Fruit fly (Drosophila melanogaster) whole organism, embryonic: ENCODE results near the gene Rhp.

Experiments used
- Atf6 ChIP-seq: fragments of 200-800 bp; sonication (Bioruptor generic); IDR thresholded peaks from 2 replicates; pipeline ENCODE4 v1.3.6; 2022; ENCODE audit warnings: missing biosample characterization, missing genetic modification characterization
- CG10431 ChIP-seq: fragments of 200-800 bp; sonication (Bioruptor generic); optimal IDR thresholded peaks from 3 replicates; lab custom pipeline; 2018; ENCODE audit warnings: missing biosample characterization, mild to moderate bottlenecking, missing genetic modification characterization
- CG12391 ChIP-seq: fragments of 200-800 bp; sonication (Bioruptor generic); optimal IDR thresholded peaks from 3 replicates; lab custom pipeline; 2018; ENCODE audit warnings: missing biosample characterization, mild to moderate bottlenecking, missing genetic modification characterization, moderate library complexity
- CG13287 ChIP-seq: fragments of 200-800 bp; sonication (Bioruptor generic); IDR thresholded peaks from 2 replicates; pipeline ENCODE4 v1.3.6; 2022; ENCODE audit warnings: missing biosample characterization, missing genetic modification characterization; ENCODE audit not compliant: partially characterized antibody
- CG17385 ChIP-seq: fragments of 200-800 bp; sonication (Bioruptor generic); optimal IDR thresholded peaks from 3 replicates; lab custom pipeline; 2018; ENCODE audit warnings: missing biosample characterization, mild to moderate bottlenecking, missing genetic modification characterization
- CG18599 ChIP-seq: fragments of 200-800 bp; sonication (Bioruptor generic); optimal IDR thresholded peaks from 3 replicates; lab custom pipeline; 2017; ENCODE audit warnings: missing biosample characterization, missing genetic modification characterization, mild to moderate bottlenecking, moderate library complexity, missing genetic modification reagents
- CG32532 ChIP-seq: fragments of 200-800 bp; sonication (Bioruptor generic); IDR thresholded peaks from 2 replicates; pipeline ENCODE4 v1.3.6; 2022; ENCODE audit warnings: missing biosample characterization, missing genetic modification characterization
- CG32767 ChIP-seq: fragments of 200-800 bp; sonication (Bioruptor generic); IDR thresholded peaks from 2 replicates; pipeline ENCODE4 v1.3.6; 2022; ENCODE audit warnings: missing biosample characterization, missing genetic modification characterization
- CG4730 ChIP-seq: fragments of 200-800 bp; sonication (Bioruptor generic); IDR thresholded peaks from 2 replicates; pipeline ENCODE4 v1.3.6; 2022; ENCODE audit warnings: missing biosample characterization, missing genetic modification characterization
- CG5245 ChIP-seq: fragments of 200-800 bp; sonication (Bioruptor generic); optimal IDR thresholded peaks from 3 replicates; lab custom pipeline; 2016; ENCODE audit warnings: missing biosample characterization, missing genetic modification characterization
- CG6175 ChIP-seq: fragments of 200-800 bp; sonication (Bioruptor generic); IDR thresholded peaks from 3 replicates; pipeline ENCODE4 v1.3.6; 2022; ENCODE audit warnings: missing biosample characterization, missing genetic modification characterization
- CG6765 ChIP-seq: fragments of 200-800 bp; sonication (Bioruptor generic); optimal IDR thresholded peaks from 3 replicates; lab custom pipeline; 2017; ENCODE audit warnings: missing biosample characterization, mild to moderate bottlenecking, missing genetic modification characterization
- CG7928 ChIP-seq: fragments of 200-800 bp; sonication (Bioruptor generic); optimal IDR thresholded peaks from 2 replicates; lab custom pipeline; 2017; ENCODE audit warnings: missing biosample characterization, mild to moderate bottlenecking, missing genetic modification characterization
- CG8478 ChIP-seq: fragments of >200 bp; optimal IDR thresholded peaks from 2 replicates; lab custom pipeline; 2018
- CG8924 ChIP-seq: fragments of 200-800 bp; optimal IDR thresholded peaks from 3 replicates; lab custom pipeline; 2019; ENCODE audit warnings: missing biosample characterization, mild to moderate bottlenecking, missing genetic modification characterization, moderate library complexity
- Dbx ChIP-seq: fragments of 200-800 bp; sonication (Bioruptor generic); IDR thresholded peaks from 3 replicates; pipeline ENCODE4 v1.3.6; 2022; ENCODE audit warnings: missing biosample characterization, missing genetic modification characterization
- Deaf1 ChIP-seq: fragments of 200-800 bp; optimal IDR thresholded peaks from 3 replicates; lab custom pipeline; 2019; ENCODE audit warnings: missing biosample characterization, mild to moderate bottlenecking, missing genetic modification characterization, moderate library complexity
- Dfd ChIP-seq, 2 experiments: fragments of >200 bp; optimal IDR thresholded peaks; 2 replicates each; lab custom pipeline; 2017; ENCODE audit warnings: missing biosample characterization in 2 of 2, missing genetic modification characterization in 2 of 2
- Doc2 ChIP-seq: fragments of 200-800 bp; sonication (Bioruptor generic); IDR thresholded peaks from 2 replicates; pipeline ENCODE4 v1.3.6; 2022; ENCODE audit warnings: missing biosample characterization, missing genetic modification characterization
- Eip74EF ChIP-seq, 2 experiments: fragments of 200-800 bp in 1 of 2; fragments of >200 bp in 1 of 2; sonication (Bioruptor generic) in 1 of 2; optimal IDR thresholded peaks; 2 replicates each; lab custom pipeline; 2017 to 2019; ENCODE audit warnings: missing biosample characterization in 2 of 2, missing genetic modification characterization in 2 of 2, mild to moderate bottlenecking in 1 of 2, moderate library complexity in 1 of 2
- H15 ChIP-seq: fragments of 200-800 bp; sonication (Bioruptor generic); IDR thresholded peaks from 3 replicates; pipeline ENCODE4 v1.3.6; 2022; ENCODE audit warnings: missing biosample characterization, missing genetic modification characterization
- HLH3B ChIP-seq: fragments of 200-800 bp; sonication (Bioruptor generic); IDR thresholded peaks from 2 replicates; pipeline ENCODE4 v1.3.6; 2022; ENCODE audit warnings: missing biosample characterization, missing genetic modification characterization
- HLHmδ ChIP-seq: fragments of 200-800 bp; sonication (Bioruptor generic); optimal IDR thresholded peaks from 2 replicates; lab custom pipeline; 2018; ENCODE audit warnings: missing biosample characterization, mild to moderate bottlenecking, missing genetic modification characterization, moderate library complexity
- Hr39 ChIP-seq: fragments of >200 bp; optimal IDR thresholded peaks from 2 replicates; lab custom pipeline; 2017
- Lim3 ChIP-seq: fragments of 200-800 bp; sonication (Bioruptor generic); IDR thresholded peaks from 2 replicates; pipeline ENCODE4 v1.3.6; 2022; ENCODE audit warnings: missing biosample characterization, missing genetic modification characterization
- Nf-YC ChIP-seq: fragments of 200-800 bp; optimal IDR thresholded peaks from 3 replicates; lab custom pipeline; 2019; ENCODE audit warnings: missing biosample characterization, mild to moderate bottlenecking, missing genetic modification characterization, moderate library complexity
- Sry-β ChIP-seq: fragments of 200-800 bp; sonication (Bioruptor generic); optimal IDR thresholded peaks from 2 replicates; lab custom pipeline; 2018; ENCODE audit warnings: missing biosample characterization, mild to moderate bottlenecking, missing genetic modification characterization, moderate library complexity
- TFAM ChIP-seq: fragments of 200-800 bp; sonication (Bioruptor generic); optimal IDR thresholded peaks from 2 replicates; lab custom pipeline; 2017; ENCODE audit warnings: missing biosample characterization, missing genetic modification characterization, inconsistent platforms
- YL-1 ChIP-seq: fragments of 200-800 bp; sonication (Bioruptor generic); optimal IDR thresholded peaks from 3 replicates; lab custom pipeline; 2017; ENCODE audit warnings: missing biosample characterization, mild to moderate bottlenecking, missing genetic modification characterization
- ac ChIP-seq: fragments of 200-800 bp; sonication (Bioruptor generic); optimal IDR thresholded peaks from 3 replicates; lab custom pipeline; 2017; ENCODE audit warnings: missing biosample characterization, mild to moderate bottlenecking, missing genetic modification characterization
- cg ChIP-seq: fragments of 200-800 bp; sonication (Bioruptor generic); optimal IDR thresholded peaks from 3 replicates; lab custom pipeline; 2019; ENCODE audit warnings: missing biosample characterization, mild to moderate bottlenecking, missing genetic modification characterization, moderate library complexity
- chinmo ChIP-seq: fragments of 200-800 bp; sonication (Bioruptor generic); IDR thresholded peaks from 4 replicates; pipeline ENCODE4 v1.3.6; 2022; ENCODE audit warnings: missing biosample characterization, missing genetic modification characterization; ENCODE audit not compliant: partially characterized antibody
- eve ChIP-seq, 2 experiments: fragments of >200 bp; optimal IDR thresholded peaks; 2 replicates each; lab custom pipeline; 2017; ENCODE audit warnings: missing biosample characterization in 2 of 2, missing genetic modification characterization in 2 of 2
- exex ChIP-seq: fragments of 200-800 bp; sonication (Bioruptor generic); optimal IDR thresholded peaks from 4 replicates; lab custom pipeline; 2018; ENCODE audit warnings: missing biosample characterization, mild to moderate bottlenecking, missing genetic modification characterization, moderate library complexity
- gcm ChIP-seq: fragments of 200-800 bp; sonication (Bioruptor generic); optimal IDR thresholded peaks from 2 replicates; lab custom pipeline; 2019; ENCODE audit warnings: missing biosample characterization, mild to moderate bottlenecking, missing genetic modification characterization, moderate library complexity
- hth ChIP-seq: fragments of >200 bp; optimal IDR thresholded peaks from 2 replicates; lab custom pipeline; 2017; ENCODE audit warnings: inconsistent platforms
- insv ChIP-seq, 2 experiments: fragments of 200-800 bp; sonication (Bioruptor generic); optimal IDR thresholded peaks; 3 replicates each; lab custom pipeline; 2016 to 2018; ENCODE audit warnings: missing biosample characterization in 2 of 2, missing genetic modification characterization in 2 of 2
- inv ChIP-seq: fragments of 200-800 bp; sonication (Bioruptor generic); IDR thresholded peaks from 2 replicates; pipeline ENCODE4 v1.3.6; 2022; ENCODE audit warnings: missing biosample characterization, missing genetic modification characterization; ENCODE audit not compliant: partially characterized antibody
- nom ChIP-seq: fragments of 200-800 bp; sonication (Bioruptor generic); optimal IDR thresholded peaks from 2 replicates; lab custom pipeline; 2017; ENCODE audit warnings: missing biosample characterization, missing genetic modification characterization, mild to moderate bottlenecking, moderate library complexity, missing genetic modification reagents
- p53 ChIP-seq: fragments of 200-800 bp; sonication (Bioruptor generic); optimal IDR thresholded peaks from 2 replicates; lab custom pipeline; 2016; ENCODE audit warnings: missing biosample characterization, missing genetic modification characterization
- pfk ChIP-seq: fragments of 200-800 bp; sonication (Bioruptor generic); optimal IDR thresholded peaks from 2 replicates; lab custom pipeline; 2018; ENCODE audit warnings: missing biosample characterization, mild to moderate bottlenecking, missing genetic modification characterization, moderate library complexity
- pho ChIP-seq: fragments of 200-800 bp; sonication (Bioruptor generic); optimal IDR thresholded peaks from 2 replicates; lab custom pipeline; 2016; ENCODE audit warnings: missing biosample characterization, missing genetic modification characterization
- prd ChIP-seq, 3 experiments: fragments of >200 bp in 2 of 3; fragments of 200-800 bp in 1 of 3; sonication (Bioruptor generic) in 1 of 3; optimal IDR thresholded peaks in 2 of 3; IDR thresholded peaks in 1 of 3; 2 replicates in 2 of 3; 3 replicates in 1 of 3; pipeline versions ENCODE4 v1.3.6 to Lab custom; 2017 to 2022; ENCODE audit warnings: missing biosample characterization in 1 of 3, missing genetic modification characterization in 1 of 3
- rib ChIP-seq: fragments of 200-800 bp; sonication (Bioruptor generic); IDR thresholded peaks from 2 replicates; pipeline ENCODE4 v1.3.6; 2022; ENCODE audit warnings: missing biosample characterization, missing genetic modification characterization
- sens ChIP-seq: fragments of 200-800 bp; sonication (Bioruptor generic); peaks from one replicate; lab custom pipeline; 2016; ENCODE audit warnings: missing biosample characterization, missing genetic modification characterization
- so ChIP-seq: fragments of 200-800 bp; sonication (Bioruptor generic); IDR thresholded peaks from 3 replicates; pipeline ENCODE4 v1.3.6; 2022; ENCODE audit warnings: missing biosample characterization, missing genetic modification characterization
- toy ChIP-seq: fragments of 200-800 bp; sonication (Bioruptor generic); IDR thresholded peaks from 2 replicates; pipeline ENCODE4 v1.3.6; 2022; ENCODE audit warnings: missing biosample characterization, missing genetic modification characterization
- yki ChIP-seq: fragments of >200 bp; optimal IDR thresholded peaks from 3 replicates; lab custom pipeline; 2018
- zen2 ChIP-seq: fragments of 200-800 bp; sonication (Bioruptor generic); IDR thresholded peaks from 3 replicates; pipeline ENCODE4 v1.3.6; 2022; ENCODE audit warnings: missing biosample characterization, missing genetic modification characterization; ENCODE audit not compliant: partially characterized antibody

The Rhp gene

DNA sequence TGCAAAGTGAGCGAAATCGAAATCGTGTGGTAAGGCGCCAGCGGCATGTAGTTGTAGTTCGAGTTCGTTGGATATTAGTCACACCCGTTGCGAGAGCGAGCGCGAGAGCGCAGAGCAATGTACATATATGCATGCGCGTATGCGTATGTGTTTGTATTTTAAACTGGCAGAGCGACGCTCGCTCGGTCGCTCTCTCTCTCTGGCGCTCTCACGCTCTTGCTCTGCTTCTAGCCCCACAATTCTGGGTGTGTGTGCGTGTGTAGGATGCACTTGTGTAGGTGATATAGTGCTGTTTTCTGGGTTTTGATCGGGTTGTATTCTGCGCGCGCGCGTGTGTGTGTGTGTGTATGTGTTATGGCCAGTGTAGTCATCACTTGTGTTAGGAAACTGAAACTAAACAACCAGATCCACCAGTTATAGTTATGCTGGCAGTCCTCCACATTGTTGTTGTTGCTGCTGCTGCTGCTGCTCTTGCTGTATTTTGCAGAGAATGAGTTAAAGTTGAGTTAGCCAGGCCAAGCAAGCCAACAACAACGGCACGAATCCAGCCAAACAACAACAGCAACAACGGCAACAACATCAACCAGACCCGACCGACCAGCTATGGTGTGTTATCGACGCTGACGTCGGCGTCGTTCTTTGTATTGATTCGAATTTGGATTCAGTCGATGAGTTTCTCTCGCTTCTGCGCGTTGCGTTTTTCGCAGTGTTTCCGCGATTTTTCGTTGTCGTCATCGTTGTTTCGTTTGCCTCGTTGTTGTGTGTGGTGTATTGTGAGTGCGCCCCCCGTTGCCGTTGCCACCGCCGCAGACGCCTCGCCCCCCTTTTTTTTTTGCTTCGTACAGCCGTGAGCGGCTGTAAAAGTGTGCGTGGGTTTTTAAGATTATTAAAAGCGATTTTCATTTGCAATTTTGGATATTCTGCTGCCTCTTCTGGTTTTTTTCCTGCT, 23.2 kb downstream of the Rhp start (continued):
- peak; percentile 98 for TF ChIP-seq yki (lab: Kevin White, UChicago)
- TF ChIP-seq CG18599 (GFP tag; lab: Kevin White, UChicago) = peak; percentile 10
- no peak for TF ChIP-seq CG7928
- no peak; the same call in 1 of the 2 replicates for TF ChIP-seq inv (GFP tag; lab: Robert Waterston, UW)
- TF ChIP-seq CG32532 = peak; percentile 62; the same call in 1 of the 2 replicates
- peak; percentile 46; the same call in 1 of the 3 replicates for TF ChIP-seq Dbx (GFP tag; lab: Robert Waterston, UW)
- peak; percentile 9 for TF ChIP-seq HLHmδ (GFP tag; lab: Kevin White, UChicago)
- TF ChIP-seq gcm (GFP tag; lab: Kevin White, UChicago) = peak; percentile 19
- no peak for TF ChIP-seq CG12391 (tag; lab: Kevin White, UChicago)
- peak; percentile 70 for TF ChIP-seq CG17385 (GFP tag; lab: Kevin White, UChicago)
- TF ChIP-seq prd (optimal IDR thresholded peaks at IDR 0.05; lab: Kevin White, UChicago) = no peak
- 0 out of 3 replicates have a peak, but pooled peaks have one; percentile 16 for TF ChIP-seq prd (GFP tag; IDR thresholded peaks at IDR 0.05; lab: Robert Waterston, UW)
- TF ChIP-seq CG6765 (GFP tag; lab: Kevin White, UChicago) = peak; percentile 56
- peak; percentile 95 for TF ChIP-seq CG6175 (GFP tag; lab: Robert Waterston, UW)
- TF ChIP-seq HLH3B = peak; percentile 14; the same call in 1 of the 2 replicates
- TF ChIP-seq hth (lab: Kevin White, UChicago) = no peak
- peak; percentile 4; the same call in 1 of the 2 replicates for TF ChIP-seq Atf6 (GFP tag; lab: Robert Waterston, UW)
- no peak for TF ChIP-seq YL-1 (GFP tag; lab: Kevin White, UChicago)
- peak; percentile 50 for TF ChIP-seq nom (GFP tag; lab: Kevin White, UChicago)
- peak; percentile 5 for TF ChIP-seq CG8924 (tag; lab: Kevin White, UChicago)
- no peak for TF ChIP-seq CG4730 (GFP tag; lab: Robert Waterston, UW)
- peak; percentile 96 for TF ChIP-seq chinmo (GFP tag; lab: Robert Waterston, UW)
- TF ChIP-seq CG10431 (GFP tag; lab: Kevin White, UChicago) = peak; percentile 76
- TF ChIP-seq cg (GFP tag; lab: Kevin White, UChicago) = peak; percentile 99
- no peak for TF ChIP-seq Eip74EF (GFP tag; optimal IDR thresholded peaks at IDR 0.05; lab: Kevin White, UChicago)
- TF ChIP-seq exex (tag; lab: Kevin White, UChicago) = peak; percentile 1
- peak; percentile 38; the same call in 2 of the 3 replicates for TF ChIP-seq so (GFP tag; lab: Robert Waterston, UW)
- TF ChIP-seq toy (GFP tag; lab: Robert Waterston, UW) = no peak
- TF ChIP-seq rib (GFP tag; lab: Robert Waterston, UW) = peak; percentile 82
- TF ChIP-seq zen2 (GFP tag; lab: Robert Waterston, UW) = peak; percentile 45; the same call in 2 of the 3 replicates
- peak; percentile 74 for TF ChIP-seq CG8478
- peak in 1 of 2 experiments; percentile 64 for TF ChIP-seq insv (GFP tag; optimal IDR thresholded peaks at IDR 0.05; lab: Kevin White, UChicago)
- no peak for TF ChIP-seq CG5245
- peak; percentile 52 for TF ChIP-seq Nf-YC
- TF ChIP-seq Dfd (GFP tag; optimal IDR thresholded peaks at IDR 0.05; lab: Kevin White, UChicago) = peak in 1 of 2 experiments; percentile 37
- TF ChIP-seq CG13287 (GFP tag; lab: Robert Waterston, UW) = peak; percentile 32; the same call in 1 of the 2 replicates
- peak; percentile 84 for TF ChIP-seq Hr39 (lab: Kevin White, UChicago)
- peak; percentile 51 for TF ChIP-seq Deaf1 (tag; lab: Kevin White, UChicago)
- TF ChIP-seq, all 482 proteins: peak for 85

DNA sequence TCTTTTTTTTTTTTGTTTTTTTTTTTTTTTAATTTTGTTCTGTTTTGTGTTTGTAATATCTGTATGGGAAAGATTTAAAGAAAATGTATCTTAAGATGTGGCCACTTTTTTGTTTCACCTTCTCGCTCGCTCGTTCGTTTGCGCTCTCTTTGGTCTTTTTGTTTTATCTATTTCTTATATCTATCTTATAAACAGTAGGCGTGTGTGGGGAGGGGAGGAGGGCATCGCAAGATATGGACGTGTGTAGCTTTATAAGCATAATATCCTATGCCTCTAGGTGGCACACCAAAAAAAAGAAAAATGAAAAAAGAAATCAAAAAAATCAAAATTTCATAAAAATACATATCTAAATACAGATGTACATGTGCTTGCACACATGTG, 23.9 kb downstream of the Rhp start:
- no peak for TF ChIP-seq H15 (GFP tag; lab: Robert Waterston, UW)
- no peak for TF ChIP-seq ac (GFP tag; lab: Kevin White, UChicago)
- peak in 1 of 2 experiments; percentile 14 for TF ChIP-seq eve (GFP tag; optimal IDR thresholded peaks at IDR 0.05; lab: Kevin White, UChicago)
- no peak for TF ChIP-seq pho (GFP tag; lab: Kevin White, UChicago)
- no peak for TF ChIP-seq CG32767 (GFP tag; lab: Robert Waterston, UW)
- no peak for TF ChIP-seq p53 (GFP tag; lab: Kevin White, UChicago)
- no peak for TF ChIP-seq TFAM (GFP tag; lab: Kevin White, UChicago)
- no peak for TF ChIP-seq pfk (GFP tag; lab: Kevin White, UChicago)
- TF ChIP-seq Lim3 (GFP tag; lab: Robert Waterston, UW) = no peak
- peak; percentile 68 for TF ChIP-seq sens
- TF ChIP-seq Doc2 (GFP tag; lab: Robert Waterston, UW) = no peak
- TF ChIP-seq Sry-β (GFP tag; lab: Kevin White, UChicago) = no peak
